ENCODE assay signal across 5 fruit fly cellular contexts in the genomic region with DNA sequence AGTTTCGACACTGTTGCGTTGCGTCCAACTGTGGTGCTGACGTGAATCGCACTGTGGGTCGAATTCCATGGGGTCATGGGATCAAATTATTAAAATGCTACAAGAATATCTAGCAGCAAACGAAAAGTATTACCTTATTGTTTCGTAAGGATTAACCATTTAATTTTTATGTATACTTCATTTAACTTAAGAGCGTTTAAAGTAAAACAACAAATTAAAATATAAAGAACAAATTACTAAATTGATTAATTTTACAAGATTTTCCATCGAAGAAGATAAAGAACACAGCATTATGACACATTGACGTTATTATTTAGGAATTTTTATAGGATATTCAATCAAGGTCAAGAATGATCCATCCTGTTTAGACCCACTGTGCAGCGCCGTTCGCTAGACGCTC.
TF ChIP-seq lines count a peak whose summit lies in the region.

No protein-coding gene starts in this region.

- TF ChIP-seq CTCF in whole organism, embryonic (GFP tag; optimal IDR thresholded peaks at IDR 0.05; lab: Kevin White, UChicago), result no peak

TF ChIP-seq in whole organism, adult, 20 proteins besides CTCF, POLR2A, EP300 and RAD21:
- TF ChIP-seq CG14711 (tag; optimal IDR thresholded peaks at IDR 0.05; lab: Kevin White, UChicago), result peak; percentile 2
- no peak for TF ChIP-seq Hr96 (GFP tag; optimal IDR thresholded peaks at IDR 0.05; lab: Kevin White, UChicago)
- TF ChIP-seq CG12768 (GFP tag; optimal IDR thresholded peaks at IDR 0.05; lab: Kevin White, UChicago), result peak; percentile 38

TF ChIP-seq in whole organism, embryonic, 481 proteins besides CTCF, POLR2A, EP300 and RAD21 (continues in another document):
- TF ChIP-seq gcm2 (GFP tag; optimal IDR thresholded peaks at IDR 0.05; lab: Kevin White, UChicago) (no peak), Kr (GFP tag; optimal IDR thresholded peaks at IDR 0.05; lab: Kevin White, UChicago) (no peak), p53 (GFP tag; optimal IDR thresholded peaks at IDR 0.05; lab: Kevin White, UChicago) (no peak), CG30403 (GFP tag; optimal IDR thresholded peaks at IDR 0.05; lab: Kevin White, UChicago) (peak; percentile 50), NC2α (GFP tag; optimal IDR thresholded peaks at IDR 0.05; lab: Kevin White, UChicago) (no peak), scrt (GFP tag; optimal IDR thresholded peaks at IDR 0.05; lab: Kevin White, UChicago) (no peak), abd-A (tag; optimal IDR thresholded peaks at IDR 0.05; lab: Kevin White, UChicago) (no peak), dmrt11E (tag; optimal IDR thresholded peaks at IDR 0.05; lab: Kevin White, UChicago) (peak; percentile 15), usp (GFP tag; optimal IDR thresholded peaks at IDR 0.05; lab: Kevin White, UChicago) (no peak), CG8089 (GFP tag; optimal IDR thresholded peaks at IDR 0.05; lab: Kevin White, UChicago) (no peak), CG3838 (GFP tag; optimal IDR thresholded peaks at IDR 0.05; lab: Kevin White, UChicago) (no peak), jigr1 (GFP tag; IDR thresholded peaks at IDR 0.05; lab: Robert Waterston, UW) (no peak), sens-2 (GFP tag; IDR thresholded peaks at IDR 0.05; lab: Robert Waterston, UW) (no peak), CG10959 (GFP tag; IDR thresholded peaks at IDR 0.05; lab: Robert Waterston, UW) (no peak), so (GFP tag; IDR thresholded peaks at IDR 0.05; lab: Robert Waterston, UW) (no peak), CG15073 (GFP tag; optimal IDR thresholded peaks at IDR 0.05; lab: Kevin White, UChicago) (no peak), HLH4C (GFP tag; IDR thresholded peaks at IDR 0.05; lab: Robert Waterston, UW; ENCODE audit: partially characterized antibody) (no peak), CG17385 (GFP tag; optimal IDR thresholded peaks at IDR 0.05; lab: Kevin White, UChicago) (peak; percentile 31), CG13894 (tag; optimal IDR thresholded peaks at IDR 0.05; lab: Kevin White, UChicago) (no peak), CG17361 (GFP tag; IDR thresholded peaks at IDR 0.05; lab: Robert Waterston, UW) (peak; percentile 78), CG5953 (GFP tag; IDR thresholded peaks at IDR 0.05; lab: Robert Waterston, UW) (no peak), CG13424 (tag; optimal IDR thresholded peaks at IDR 0.05; lab: Kevin White, UChicago) (peak; percentile 58)

TF ChIP-seq in whole organism, prepupa, 60 proteins besides CTCF, POLR2A, EP300 and RAD21 (continues in another document):
- peak; percentile 71 for TF ChIP-seq Eip78C (GFP tag; lab: Kevin White, UChicago)
- TF ChIP-seq Lpt (GFP tag; optimal IDR thresholded peaks at IDR 0.05; lab: Kevin White, UChicago), result peak; percentile 1
- TF ChIP-seq Ets96B (tag; optimal IDR thresholded peaks at IDR 0.05; lab: Kevin White, UChicago), result peak; percentile 6
- no peak for TF ChIP-seq CG6163 (GFP tag; IDR thresholded peaks at IDR 0.05; lab: Robert Waterston, UW)
- TF ChIP-seq pdm3 (GFP tag; optimal IDR thresholded peaks at IDR 0.05; lab: Kevin White, UChicago), result peak; percentile 34
- TF ChIP-seq fd85E (GFP tag; optimal IDR thresholded peaks at IDR 0.05; lab: Kevin White, UChicago), result no peak
- no peak for TF ChIP-seq CG9139 (GFP tag; optimal IDR thresholded peaks at IDR 0.05; lab: Kevin White, UChicago)
- TF ChIP-seq Ets21C (GFP tag; optimal IDR thresholded peaks at IDR 0.05; lab: Kevin White, UChicago), result no peak
- TF ChIP-seq CG11762 (GFP tag; optimal IDR thresholded peaks at IDR 0.05; lab: Kevin White, UChicago; ENCODE audit: insufficient read depth), result no peak
- TF ChIP-seq Blimp-1 (GFP tag; optimal IDR thresholded peaks at IDR 0.05; lab: Kevin White, UChicago), result no peak
- TF ChIP-seq CG32006 (GFP tag; optimal IDR thresholded peaks at IDR 0.05; lab: Kevin White, UChicago), result peak; percentile 66
- TF ChIP-seq Eip93F (GFP tag; optimal IDR thresholded peaks at IDR 0.05; lab: Kevin White, UChicago), result no peak
- TF ChIP-seq ss (GFP tag; optimal IDR thresholded peaks at IDR 0.05; lab: Kevin White, UChicago), result no peak
- TF ChIP-seq achi (GFP tag; optimal IDR thresholded peaks at IDR 0.05; lab: Kevin White, UChicago), result peak; percentile 40
- no peak; the same call in 1 of the 2 replicates for TF ChIP-seq Gug (GFP tag; IDR thresholded peaks at IDR 0.05; lab: Robert Waterston, UW)
- TF ChIP-seq spab (GFP tag; optimal IDR thresholded peaks at IDR 0.05; lab: Kevin White, UChicago), result no peak
- TF ChIP-seq lz (GFP tag; optimal IDR thresholded peaks at IDR 0.05; lab: Kevin White, UChicago), result peak; percentile 4
- no peak for TF ChIP-seq CG6854 (GFP tag; optimal IDR thresholded peaks at IDR 0.05; lab: Kevin White, UChicago)
- peak; percentile 9 for TF ChIP-seq CG4318 (GFP tag; optimal IDR thresholded peaks at IDR 0.05; lab: Kevin White, UChicago)
- TF ChIP-seq CG3032 (tag; optimal IDR thresholded peaks at IDR 0.05; lab: Kevin White, UChicago), result no peak
- no peak; the same call in 1 of the 2 replicates for TF ChIP-seq CG11294 (GFP tag; IDR thresholded peaks at IDR 0.05; lab: Robert Waterston, UW)
- TF ChIP-seq CG31627 (GFP tag; optimal IDR thresholded peaks at IDR 0.05; lab: Kevin White, UChicago), result peak; percentile 23

TF ChIP-seq in whole organism, pupa, 21 proteins besides CTCF, POLR2A, EP300 and RAD21:
- TF ChIP-seq D1 (tag; optimal IDR thresholded peaks at IDR 0.05; lab: Kevin White, UChicago) (peak; percentile 11), CG15710 (tag; optimal IDR thresholded peaks at IDR 0.05; lab: Kevin White, UChicago) (peak; percentile 10), CG9948 (tag; optimal IDR thresholded peaks at IDR 0.05; lab: Kevin White, UChicago) (peak; percentile 17), gl (tag; optimal IDR thresholded peaks at IDR 0.05; lab: Kevin White, UChicago) (no peak), fd96Ca (GFP tag; IDR thresholded peaks at IDR 0.05; lab: Robert Waterston, UW) (no peak), CG32121 (GFP tag; IDR thresholded peaks at IDR 0.05; lab: Robert Waterston, UW) (peak; percentile 53; the same call in 1 of the 2 replicates), EcR (GFP tag; optimal IDR thresholded peaks at IDR 0.05; lab: Kevin White, UChicago) (no peak), CG4496 (GFP tag; IDR thresholded peaks at IDR 0.05; lab: Robert Waterston, UW) (peak; percentile 47; the same call in 1 of the 3 replicates), Ets98B (GFP tag; IDR thresholded peaks at IDR 0.05; lab: Robert Waterston, UW) (peak; percentile 35; the same call in 1 of the 2 replicates), CG14655 (GFP tag; optimal IDR thresholded peaks at IDR 0.05; lab: Kevin White, UChicago) (peak; percentile 34), Pif1B (GFP tag; optimal IDR thresholded peaks at IDR 0.05; lab: Kevin White, UChicago) (no peak), Snoo (tag; optimal IDR thresholded peaks at IDR 0.05; lab: Kevin White, UChicago) (no peak), rn (GFP tag; IDR thresholded peaks at IDR 0.05; lab: Robert Waterston, UW) (no peak), CG8159 (tag; optimal IDR thresholded peaks at IDR 0.05; lab: Kevin White, UChicago) (peak; percentile 21), CG34367 (tag; optimal IDR thresholded peaks at IDR 0.05; lab: Kevin White, UChicago) (no peak), CG10348 (GFP tag; IDR thresholded peaks at IDR 0.05; lab: Robert Waterston, UW) (no peak), Pif1A (GFP tag; optimal IDR thresholded peaks at IDR 0.05; lab: Kevin White, UChicago) (peak; percentile 39), CG8301 (tag; optimal IDR thresholded peaks at IDR 0.05; lab: Kevin White, UChicago) (peak; percentile 31), CG17806 (tag; optimal IDR thresholded peaks at IDR 0.05; lab: Kevin White, UChicago) (no peak), CG12605 (GFP tag; IDR thresholded peaks at IDR 0.05; lab: Robert Waterston, UW) (no peak), CG13204 (GFP tag; optimal IDR thresholded peaks at IDR 0.05; lab: Kevin White, UChicago) (no peak)

TF ChIP-seq in whole organism, wandering third instar larva, 38 proteins besides CTCF, POLR2A, EP300 and RAD21:
- peak in 1 of 2 experiments; percentile 24 for TF ChIP-seq foxo (GFP tag; optimal IDR thresholded peaks at IDR 0.05; lab: Kevin White, UChicago)
- no peak for TF ChIP-seq tai (GFP tag; optimal IDR thresholded peaks at IDR 0.05; lab: Kevin White, UChicago)
- TF ChIP-seq h (GFP tag; optimal IDR thresholded peaks at IDR 0.05; lab: Kevin White, UChicago), result peak; percentile 13
- TF ChIP-seq usp (GFP tag; optimal IDR thresholded peaks at IDR 0.05; lab: Kevin White, UChicago), result no peak
- TF ChIP-seq sv (GFP tag; optimal IDR thresholded peaks at IDR 0.05; lab: Kevin White, UChicago), result peak; percentile 2
